Worm (Caenorhabditis elegans) whole organism, midembryonic: Measurements from ENCODE around the gene spl-1.

Experiments
- T22C8.4 ChIP-seq: fragments of 200-800 bp; sonication (Bioruptor generic); IDR thresholded peaks from 2 replicates; pipeline ENCODE4 v1.3.6; 2022; ENCODE audit warnings: missing genetic modification characterization, missing compliant biosample characterization
- med-1 ChIP-seq: sonication (generic microtip); optimal IDR thresholded peaks from 2 replicates; lab custom pipeline; 2017; ENCODE audit warnings: missing genetic modification characterization, mild to moderate bottlenecking, missing compliant biosample characterization, antibody characterized with exemption, missing genetic modification reagents; ENCODE audit not compliant: insufficient read depth
- tab-1 ChIP-seq: fragments of 200-800 bp; sonication (Bioruptor generic); IDR thresholded peaks from 2 replicates; pipeline ENCODE4 v1.3.6; 2022; ENCODE audit warnings: missing genetic modification characterization, missing compliant biosample characterization
- ztf-29 ChIP-seq: fragments of 200-800 bp; sonication (Bioruptor generic); IDR thresholded peaks from 2 replicates; pipeline ENCODE4 v1.3.6; 2022; ENCODE audit warnings: missing genetic modification reagents, missing genetic modification characterization, missing compliant biosample characterization

DNA sequence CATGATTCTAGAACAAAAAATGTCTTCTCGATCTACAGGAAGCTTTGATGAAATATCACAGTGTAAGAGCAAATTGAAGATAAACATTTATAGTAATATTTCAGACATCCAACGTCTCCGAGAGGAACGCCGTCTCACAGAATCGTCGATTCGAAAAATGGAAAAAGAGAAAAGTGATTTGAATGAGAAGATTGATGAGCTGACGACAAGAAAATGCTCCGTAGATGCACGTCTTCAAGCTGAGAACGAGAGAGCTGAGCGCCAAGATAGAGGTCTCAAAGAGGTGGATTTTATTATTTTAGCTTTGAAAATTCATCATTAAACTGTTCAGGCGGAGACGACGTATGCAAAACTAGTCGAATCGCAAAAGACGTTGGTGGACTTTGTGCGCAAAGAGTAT, 5.1 kb upstream of the spl-1 start, which contains the start of gene ssna-1:
- no peak for TF ChIP-seq med-1 (GFP tag; lab: Kevin White, UChicago)
- TF ChIP-seq ztf-29 (GFP tag; lab: Robert Waterston, UW) = no peak
- no peak for TF ChIP-seq tab-1
- TF ChIP-seq T22C8.4 (GFP tag; lab: Robert Waterston, UW) = no peak
